Fruit fly (Drosophila melanogaster): ENCODE results near the gene CG11594.

- TF ChIP-seq Crg-1 (GFP tag; optimal IDR thresholded peaks at IDR 0.05) = no peak
- TF ChIP-seq pad (GFP tag; optimal IDR thresholded peaks at IDR 0.05) = no peak
- no peak for TF ChIP-seq CG5204 (GFP tag; optimal IDR thresholded peaks at IDR 0.05)
- no peak for TF ChIP-seq kay (GFP tag; ENCODE audit: borderline replicate concordance)
- TF ChIP-seq bab1 (GFP tag; optimal IDR thresholded peaks at IDR 0.05) = no peak
- no peak for TF ChIP-seq Hr96 (GFP tag; optimal IDR thresholded peaks at IDR 0.05)
- no peak for TF ChIP-seq CG7101 (tag; optimal IDR thresholded peaks at IDR 0.05)
- no peak for TF ChIP-seq CG7045 (GFP tag; optimal IDR thresholded peaks at IDR 0.05)
- TF ChIP-seq CG1620 (GFP tag; optimal IDR thresholded peaks at IDR 0.05) = no peak
- TF ChIP-seq cic (GFP tag; optimal IDR thresholded peaks at IDR 0.05) = no peak
- no peak for TF ChIP-seq toe (GFP tag; optimal IDR thresholded peaks at IDR 0.05)
- TF ChIP-seq Clk (GFP tag; optimal IDR thresholded peaks at IDR 0.05) = no peak
Observed at dm6 chr3L:4010122-4010521, 15.7 kb downstream of the CG11594 start.

All from whole organism, adult.